Worm (Caenorhabditis elegans) whole organism, late embryonic: ENCODE data around the gene idpp-11.

Source experiments
- C38D4.7 ChIP-seq: fragments of 200-800 bp; sonication (Bioruptor generic); optimal IDR thresholded peaks from 2 replicates; lab custom pipeline; 2018; ENCODE audit warnings: mild to moderate bottlenecking, missing genetic modification characterization, moderate library complexity, missing compliant biosample characterization
- K02D7.2 ChIP-seq: sonication (generic microtip); optimal IDR thresholded peaks from 2 replicates; lab custom pipeline; 2017; ENCODE audit warnings: mild to moderate bottlenecking, missing genetic modification characterization, missing compliant biosample characterization
- T23F11.4 ChIP-seq: fragments of 200-800 bp; sonication (Bioruptor generic); optimal IDR thresholded peaks from 2 replicates; lab custom pipeline; 2018; ENCODE audit warnings: mild to moderate bottlenecking, missing genetic modification characterization, missing compliant biosample characterization
- ama-1 ChIP-seq: fragments of 150-350 bp; optimal IDR thresholded peaks from 2 replicates; lab custom pipeline; 2014
- ceh-18 ChIP-seq: sonication (generic microtip); optimal IDR thresholded peaks from 2 replicates; lab custom pipeline; 2016; ENCODE audit warnings: missing genetic modification characterization, missing compliant biosample characterization
- ceh-19 ChIP-seq: fragments of 200-800 bp; sonication (Bioruptor generic); optimal IDR thresholded peaks from 2 replicates; lab custom pipeline; 2018; ENCODE audit warnings: mild to moderate bottlenecking, missing genetic modification characterization, missing compliant biosample characterization
- ceh-2 ChIP-seq: sonication (generic microtip); optimal IDR thresholded peaks from 2 replicates; lab custom pipeline; 2016; ENCODE audit warnings: missing genotype, missing genetic modification characterization, missing compliant biosample characterization
- ceh-22 ChIP-seq: sonication (generic microtip); optimal IDR thresholded peaks from 2 replicates; lab custom pipeline; 2017; ENCODE audit warnings: missing biosample characterization, missing genetic modification characterization
- ceh-24 ChIP-seq: sonication (generic microtip); optimal IDR thresholded peaks from 2 replicates; lab custom pipeline; 2016; ENCODE audit warnings: mild to moderate bottlenecking, missing genetic modification characterization, missing compliant biosample characterization
- ceh-30 ChIP-seq: fragments of 150-350 bp; optimal IDR thresholded peaks from 2 replicates; lab custom pipeline; 2014; ENCODE audit warnings: missing biosample characterization, missing genetic modification characterization
- ceh-31 ChIP-seq: sonication (generic microtip); optimal IDR thresholded peaks from 2 replicates; lab custom pipeline; 2016; ENCODE audit warnings: missing genetic modification characterization, missing compliant biosample characterization
- ceh-6 ChIP-seq: fragments of 200-800 bp; sonication (Bioruptor generic); optimal IDR thresholded peaks from 2 replicates; lab custom pipeline; 2018; ENCODE audit warnings: mild to moderate bottlenecking, missing genetic modification characterization, missing compliant biosample characterization
- dmd-4 ChIP-seq: sonication (generic microtip); optimal IDR thresholded peaks from 2 replicates; lab custom pipeline; 2016; ENCODE audit warnings: borderline replicate concordance, missing genetic modification characterization, missing compliant biosample characterization
- dve-1 ChIP-seq: sonication (generic microtip); optimal IDR thresholded peaks from 2 replicates; lab custom pipeline; 2017; ENCODE audit warnings: antibody characterized with exemption, mild to moderate bottlenecking, missing genetic modification characterization, missing compliant biosample characterization
- elt-2 ChIP-seq: sonication (generic microtip); optimal IDR thresholded peaks from 2 replicates; lab custom pipeline; 2016; ENCODE audit warnings: missing genetic modification reagents, missing genetic modification characterization, missing compliant biosample characterization
- elt-4 ChIP-seq: sonication (generic microtip); optimal IDR thresholded peaks from 2 replicates; lab custom pipeline; 2016; ENCODE audit warnings: missing genetic modification characterization, missing compliant biosample characterization
- eyg-1 ChIP-seq: sonication (generic microtip); optimal IDR thresholded peaks from 2 replicates; lab custom pipeline; 2016; ENCODE audit warnings: missing genotype, missing genetic modification characterization, missing compliant biosample characterization
- fax-1 ChIP-seq: sonication (generic microtip); optimal IDR thresholded peaks from 2 replicates; lab custom pipeline; 2016; ENCODE audit warnings: missing genotype, missing genetic modification characterization, missing compliant biosample characterization
- fkh-10 ChIP-seq: fragments of 150-350 bp; optimal IDR thresholded peaks from 2 replicates; lab custom pipeline; 2014; ENCODE audit warnings: missing biosample characterization, missing genetic modification reagents, missing genetic modification characterization
- fkh-6 ChIP-seq: sonication (generic microtip); optimal IDR thresholded peaks from 2 replicates; lab custom pipeline; 2016; ENCODE audit warnings: missing genetic modification characterization, missing compliant biosample characterization
- hlh-15 ChIP-seq: sonication (generic microtip); optimal IDR thresholded peaks from 2 replicates; lab custom pipeline; 2016; ENCODE audit warnings: missing genetic modification characterization, missing compliant biosample characterization
- hlh-30 ChIP-seq: sonication (generic microtip); optimal IDR thresholded peaks from 2 replicates; lab custom pipeline; 2017; ENCODE audit warnings: antibody characterized with exemption, missing genetic modification characterization, missing compliant biosample characterization; ENCODE audit not compliant: insufficient read depth
- hlh-8 ChIP-seq: sonication (generic microtip); optimal IDR thresholded peaks from 2 replicates; lab custom pipeline; 2016; ENCODE audit warnings: missing genotype, missing genetic modification characterization, missing compliant biosample characterization
- lim-6 ChIP-seq: sonication (generic microtip); optimal IDR thresholded peaks from 2 replicates; lab custom pipeline; 2016; ENCODE audit warnings: missing genetic modification characterization, missing compliant biosample characterization
- lin-11 ChIP-seq: fragments of 200-800 bp; sonication (Bioruptor generic); optimal IDR thresholded peaks from 2 replicates; lab custom pipeline; 2018; ENCODE audit warnings: mild to moderate bottlenecking, missing genetic modification characterization, missing compliant biosample characterization
- madf-2 ChIP-seq: sonication (generic microtip); optimal IDR thresholded peaks from 2 replicates; lab custom pipeline; 2017; ENCODE audit warnings: missing genetic modification characterization, missing compliant biosample characterization
- nfya-1 ChIP-seq: sonication (generic microtip); optimal IDR thresholded peaks from 2 replicates; lab custom pipeline; 2017; ENCODE audit warnings: missing genetic modification characterization, mild to moderate bottlenecking, missing compliant biosample characterization, antibody characterized with exemption, moderate library complexity
- nhr-232 ChIP-seq: sonication (generic microtip); optimal IDR thresholded peaks from 2 replicates; lab custom pipeline; 2016; ENCODE audit warnings: missing genetic modification characterization, missing compliant biosample characterization
- odd-2 ChIP-seq: sonication (generic microtip); optimal IDR thresholded peaks from 2 replicates; lab custom pipeline; 2017; ENCODE audit warnings: antibody characterized with exemption, mild to moderate bottlenecking, missing genetic modification characterization, missing compliant biosample characterization
- pag-3 ChIP-seq: sonication (generic microtip); optimal IDR thresholded peaks from 2 replicates; lab custom pipeline; 2016; ENCODE audit warnings: missing compliant biosample characterization, missing genetic modification characterization, borderline replicate concordance
- pat-9 ChIP-seq: fragments of 200-800 bp; sonication (Bioruptor generic); optimal IDR thresholded peaks from 2 replicates; lab custom pipeline; 2018; ENCODE audit warnings: mild to moderate bottlenecking, missing genetic modification characterization, moderate library complexity, missing compliant biosample characterization
- pha-4 ChIP-seq: fragments of 150-350 bp; optimal IDR thresholded peaks from 2 replicates; lab custom pipeline; 2018; ENCODE audit warnings: missing biosample characterization, missing genetic modification reagents, missing genetic modification characterization
- pqm-1 ChIP-seq: sonication (generic microtip); optimal IDR thresholded peaks from 2 replicates; lab custom pipeline; 2016; ENCODE audit warnings: missing genetic modification characterization, missing compliant biosample characterization
- pros-1 ChIP-seq: fragments of 150-350 bp; optimal IDR thresholded peaks from 2 replicates; lab custom pipeline; 2014; ENCODE audit warnings: missing biosample characterization, missing genetic modification reagents, missing genetic modification characterization
- sdc-2 ChIP-seq: sonication (generic microtip); optimal IDR thresholded peaks from 2 replicates; lab custom pipeline; 2016; ENCODE audit warnings: missing genotype, missing genetic modification characterization, missing compliant biosample characterization
- sox-2 ChIP-seq: fragments of 200-800 bp; sonication (Bioruptor generic); IDR thresholded peaks from 2 replicates; pipeline ENCODE4 v1.3.6; 2022; ENCODE audit warnings: missing genetic modification reagents, missing genetic modification characterization, missing compliant biosample characterization
- sox-4 ChIP-seq: sonication (generic microtip); optimal IDR thresholded peaks from 2 replicates; lab custom pipeline; 2017; ENCODE audit warnings: mild to moderate bottlenecking, missing genetic modification characterization, inconsistent platforms, missing compliant biosample characterization
- syd-9 ChIP-seq: sonication (generic microtip); optimal IDR thresholded peaks from 2 replicates; lab custom pipeline; 2016; ENCODE audit warnings: mild to moderate bottlenecking, missing genetic modification characterization, moderate library complexity, missing compliant biosample characterization
- tbx-2 ChIP-seq: sonication (generic microtip); optimal IDR thresholded peaks from 2 replicates; lab custom pipeline; 2016; ENCODE audit warnings: missing genetic modification characterization, missing compliant biosample characterization
- tbx-7 ChIP-seq: sonication (generic microtip); optimal IDR thresholded peaks from 2 replicates; lab custom pipeline; 2016; ENCODE audit warnings: missing genotype, missing genetic modification characterization, missing compliant biosample characterization
- ttx-3 ChIP-seq: sonication (generic microtip); optimal IDR thresholded peaks from 2 replicates; lab custom pipeline; 2016; ENCODE audit warnings: missing genetic modification reagents, missing genetic modification characterization, missing compliant biosample characterization
- unc-55 ChIP-seq: sonication (generic microtip); optimal IDR thresholded peaks from 2 replicates; lab custom pipeline; 2017; ENCODE audit warnings: missing biosample characterization, missing genetic modification reagents, missing genetic modification characterization
- unc-86 ChIP-seq: sonication (generic microtip); optimal IDR thresholded peaks from 2 replicates; lab custom pipeline; 2016; ENCODE audit warnings: missing genetic modification characterization, missing compliant biosample characterization
- ztf-16 ChIP-seq: sonication (generic microtip); optimal IDR thresholded peaks from 2 replicates; lab custom pipeline; 2017; ENCODE audit warnings: missing genetic modification characterization, missing compliant biosample characterization

The idpp-11 gene

DNA sequence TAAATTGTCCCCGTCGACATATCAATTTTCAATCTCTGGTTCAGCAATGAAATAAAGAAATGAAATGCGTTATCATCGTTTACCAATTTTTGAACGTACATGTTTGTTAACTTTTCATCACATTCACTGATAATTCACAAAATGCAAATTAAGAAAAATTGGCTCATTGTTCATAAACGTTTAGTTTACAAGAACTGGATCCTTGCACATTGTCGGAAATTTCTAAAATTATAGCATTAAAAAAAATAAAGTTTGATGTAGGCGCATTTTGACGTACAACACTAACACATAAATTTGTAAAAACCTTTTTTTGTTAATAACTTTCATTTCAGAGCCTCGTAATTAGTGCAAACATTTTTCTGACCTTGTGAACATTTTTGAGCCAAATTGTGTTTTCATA is 42.7 kb upstream of the idpp-11 start, which contains the start of gene gpx-7:
TSS of gene gpx-7 (minus strand) at position 101 of the 400 bp plus-strand sequence.
- TF ChIP-seq ceh-6 (no peak), pqm-1 (tag; lab: Kevin White, UChicago) (no peak), pag-3 (no peak), ceh-22 (tag; lab: Kevin White, UChicago) (no peak), hlh-15 (no peak)

DNA sequence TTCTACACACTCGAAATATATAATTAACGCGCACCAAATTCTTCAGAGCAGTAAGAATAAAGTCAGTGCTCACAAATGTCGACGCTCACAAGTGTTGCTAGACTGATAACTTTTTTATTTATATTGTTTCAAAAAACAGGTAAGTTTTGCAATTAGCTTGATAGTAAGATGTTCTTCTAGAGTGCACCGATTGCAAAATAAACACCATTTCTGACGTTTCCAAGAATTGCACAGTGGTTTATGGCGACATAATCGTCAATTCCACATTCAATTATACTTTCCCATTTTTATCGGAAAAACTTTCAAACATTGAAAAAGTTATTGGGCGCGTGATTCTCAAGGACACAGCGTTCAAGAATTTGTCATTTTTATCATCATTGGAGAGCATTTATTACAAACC is 42.0 kb upstream of the idpp-11 start:
- TF ChIP-seq fkh-10 (GFP tag; lab: Kevin White, UChicago) (no peak), ceh-6 (no peak), sox-4 (no peak), ceh-22 (tag; lab: Kevin White, UChicago) (no peak), ceh-19 (GFP tag; lab: Kevin White, UChicago) (no peak), K02D7.2 (tag; lab: Kevin White, UChicago) (no peak), unc-55 (GFP tag; lab: Kevin White, UChicago) (no peak), unc-86 (tag; lab: Kevin White, UChicago) (no peak), nhr-232 (no peak), ceh-24 (tag; lab: Kevin White, UChicago) (no peak), syd-9 (no peak), pag-3 (no peak), ztf-16 (tag; lab: Kevin White, UChicago) (no peak), lin-11 (tag; lab: Kevin White, UChicago) (no peak), eyg-1 (no peak), dve-1 (no peak), elt-4 (tag; lab: Kevin White, UChicago) (no peak)
- TF ChIP-seq, all 69 proteins: peak for 0

ce11 chrX:7808388-7808787 is 34.0 kb upstream of the idpp-11 start:
- TF ChIP-seq pqm-1 (tag; lab: Kevin White, UChicago): no peak
- TF ChIP-seq lin-11 (tag; lab: Kevin White, UChicago): no peak
- no peak for TF ChIP-seq ceh-22 (tag; lab: Kevin White, UChicago)
- TF ChIP-seq ceh-31 (tag; lab: Kevin White, UChicago): no peak
- no peak for TF ChIP-seq elt-4 (tag; lab: Kevin White, UChicago)
- TF ChIP-seq dve-1: no peak
- TF ChIP-seq pha-4 (tag; lab: Kevin White, UChicago): no peak
- no peak for TF ChIP-seq tbx-2 (tag; lab: Kevin White, UChicago)
- TF ChIP-seq fax-1 (tag; lab: Kevin White, UChicago): no peak
- TF ChIP-seq ama-1 (lab: Kevin White, UChicago): no peak
- no peak for TF ChIP-seq fkh-10 (GFP tag; lab: Kevin White, UChicago)
- no peak for TF ChIP-seq T23F11.4 (GFP tag; lab: Kevin White, UChicago)
- no peak for TF ChIP-seq ceh-30 (tag; lab: Kevin White, UChicago)
- no peak for TF ChIP-seq lim-6 (tag; lab: Kevin White, UChicago)
- TF ChIP-seq pag-3: no peak
- TF ChIP-seq, all 69 proteins: peak for 0

ce11 chrX:7809352-7810196 is 32.8 kb upstream of the idpp-11 start:
- peak; percentile 41 for TF ChIP-seq pros-1 (tag; lab: Kevin White, UChicago)
- no peak for TF ChIP-seq ztf-16 (tag; lab: Kevin White, UChicago)
- peak; percentile 5 for TF ChIP-seq sdc-2 (tag; lab: Kevin White, UChicago)
- TF ChIP-seq ttx-3 (tag; lab: Kevin White, UChicago): no peak
- peak; percentile 17 for TF ChIP-seq madf-2 (tag; lab: Kevin White, UChicago)
- no peak for TF ChIP-seq tbx-7 (tag; lab: Kevin White, UChicago)
- TF ChIP-seq T23F11.4 (GFP tag; lab: Kevin White, UChicago): no peak
- TF ChIP-seq fkh-6 (tag; lab: Kevin White, UChicago): peak; percentile 2
- no peak for TF ChIP-seq unc-86 (tag; lab: Kevin White, UChicago)
- peak; percentile 26 for TF ChIP-seq ceh-18
- TF ChIP-seq hlh-30: peak; percentile 62
- TF ChIP-seq fkh-10 (GFP tag; lab: Kevin White, UChicago): no peak
- peak; percentile 39 for TF ChIP-seq ceh-2
- TF ChIP-seq nfya-1 (tag; lab: Kevin White, UChicago): peak; percentile 68
- no peak for TF ChIP-seq eyg-1
- no peak for TF ChIP-seq ama-1 (lab: Kevin White, UChicago)
- no peak for TF ChIP-seq odd-2 (tag; lab: Kevin White, UChicago)
- TF ChIP-seq dmd-4 (tag; lab: Kevin White, UChicago): no peak
- TF ChIP-seq ceh-24 (tag; lab: Kevin White, UChicago): no peak
- peak; percentile 23 for TF ChIP-seq hlh-8 (tag; lab: Kevin White, UChicago)
- peak; percentile 74 for TF ChIP-seq unc-55 (GFP tag; lab: Kevin White, UChicago)
- no peak for TF ChIP-seq C38D4.7 (GFP tag; lab: Kevin White, UChicago)
- TF ChIP-seq pat-9 (tag; lab: Kevin White, UChicago): peak; percentile 5
- no peak for TF ChIP-seq sox-2 (GFP tag; lab: Robert Waterston, UW)
- TF ChIP-seq elt-4 (tag; lab: Kevin White, UChicago): no peak
- peak; percentile 20 for TF ChIP-seq elt-2 (tag; lab: Kevin White, UChicago)
